Worm (Caenorhabditis elegans): ENCODE measurements around the gene vms-1.

DNA sequence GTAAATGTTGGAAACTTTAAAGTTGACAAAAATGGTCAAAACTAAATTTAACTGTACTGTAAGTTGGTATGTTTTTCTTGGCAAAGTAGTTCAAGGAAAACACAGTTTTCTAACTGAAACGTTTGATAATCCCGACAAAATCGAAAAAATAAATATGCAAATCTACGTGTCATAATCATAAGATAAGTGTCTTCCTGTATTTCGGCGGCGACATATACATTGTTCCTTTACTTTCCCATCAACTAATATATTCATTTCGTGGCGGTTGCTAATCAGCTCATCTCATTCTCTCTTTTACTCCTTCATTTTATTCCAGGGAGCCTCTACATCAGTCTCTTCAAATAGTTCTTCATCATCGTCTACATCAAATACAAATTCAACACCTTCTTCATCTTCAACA lies 20.5 kb upstream of the vms-1 start:
- TF ChIP-seq pha-4 (tag; optimal IDR thresholded peaks at IDR 0.05) (no peak), nhr-76 (tag; optimal IDR thresholded peaks at IDR 0.05) (no peak), sea-2 (GFP tag; optimal IDR thresholded peaks at IDR 0.05) (no peak), ztf-11 (tag; optimal IDR thresholded peaks at IDR 0.05) (no peak), lin-39 (tag; optimal IDR thresholded peaks at IDR 0.05) (no peak), nhr-28 (tag; optimal IDR thresholded peaks at IDR 0.05) (no peak), elt-1 (tag; optimal IDR thresholded peaks at IDR 0.05) (no peak), nhr-11 (tag; optimal IDR thresholded peaks at IDR 0.05) (no peak), fos-1 (tag; optimal IDR thresholded peaks at IDR 0.05) (no peak)

Data from whole organism, L3 larva.